Worm (Caenorhabditis elegans): ENCODE measurements around the gene nud-1.
A peak's percentile ranks its signal among the peaks of the same experiment; 100 is the strongest.
"Not testable (repeated sequence)": the region's sequence is repeated elsewhere in the genome, so short reads cannot be mapped to it uniquely, and the experiment has no call there.

Gene nud-1

ce11 chrIII:13341275-13341626, at the start of gene nud-1:
Gene nud-1 (plus strand): TSS chrIII:13341527.
- TF ChIP-seq ama-1 (optimal IDR thresholded peaks at IDR 0.05) (no peak), nhr-11 (tag; optimal IDR thresholded peaks at IDR 0.05) (no peak)

- peak in 1 of 2 experiments; percentile 37 for TF ChIP-seq lsy-2 (tag; optimal IDR thresholded peaks at IDR 0.05)
- TF ChIP-seq sma-3 (GFP tag; optimal IDR thresholded peaks at IDR 0.05): peak; percentile 8
Observed at ce11 chrIII:13292971-13293514, 48.3 kb upstream of the nud-1 start, which contains the start of gene set-25. Gene set-25 (minus strand): TSS chrIII:13293090.

ce11 chrIII:13296289-13296874, 44.9 kb upstream of the nud-1 start, which contains the start of gene npp-18:
Gene npp-18 (plus strand): TSS chrIII:13296853.
- peak; percentile 45 for TF ChIP-seq blmp-1 (tag; optimal IDR thresholded peaks at IDR 0.05; ENCODE audit: insufficient read depth)
- TF ChIP-seq sem-4 (tag; optimal IDR thresholded peaks at IDR 0.05): peak; percentile 38
- peak; percentile 56 for TF ChIP-seq sma-3 (GFP tag; optimal IDR thresholded peaks at IDR 0.05)
- TF ChIP-seq F13H6.1 (tag; optimal IDR thresholded peaks at IDR 0.05): peak; percentile 61
- TF ChIP-seq lin-13 (GFP tag; optimal IDR thresholded peaks at IDR 0.05): peak; percentile 74
- peak; percentile 51 for TF ChIP-seq C34F6.9 (tag; optimal IDR thresholded peaks at IDR 0.05)
- peak in 1 of 2 experiments; percentile 77 for TF ChIP-seq lsy-2 (tag; optimal IDR thresholded peaks at IDR 0.05)
- TF ChIP-seq snpc-4 (tag; optimal IDR thresholded peaks at IDR 0.05): peak; percentile 17
- peak; percentile 33 for TF ChIP-seq fos-1 (tag; optimal IDR thresholded peaks at IDR 0.05)
- peak; percentile 60 for TF ChIP-seq crh-2 (tag; optimal IDR thresholded peaks at IDR 0.05)
- peak; percentile 78 for TF ChIP-seq gmeb-1 (tag; optimal IDR thresholded peaks at IDR 0.05)
- peak; percentile 58 for TF ChIP-seq unc-55 (GFP tag; optimal IDR thresholded peaks at IDR 0.05)
- peak; percentile 63 for TF ChIP-seq sma-9 (GFP tag; optimal IDR thresholded peaks at IDR 0.05)
- TF ChIP-seq sma-9 (tag; optimal IDR thresholded peaks at IDR 0.05): not testable (repeated sequence)

ce11 chrIII:13298722-13299431, 42.5 kb upstream of the nud-1 start, which contains the start of gene pgm-2:
Gene pgm-2 (plus strand): TSS chrIII:13299378.
- no peak for TF ChIP-seq peb-1 (tag; optimal IDR thresholded peaks at IDR 0.05)
- TF ChIP-seq dmd-4 (tag; optimal IDR thresholded peaks at IDR 0.05): no peak
- no peak for TF ChIP-seq nhr-23 (tag; optimal IDR thresholded peaks at IDR 0.05)
- TF ChIP-seq nhr-25 (tag; optimal IDR thresholded peaks at IDR 0.05): peak; percentile 16
- peak; percentile 6 for TF ChIP-seq sma-3 (GFP tag; optimal IDR thresholded peaks at IDR 0.05)
- TF ChIP-seq ceh-16 (tag; optimal IDR thresholded peaks at IDR 0.05): peak; percentile 27
- TF ChIP-seq fos-1 (tag; optimal IDR thresholded peaks at IDR 0.05): peak; percentile 62

- TF ChIP-seq lin-39 (tag; optimal IDR thresholded peaks at IDR 0.05) (no peak), nhr-21 (tag; optimal IDR thresholded peaks at IDR 0.05) (no peak), skn-1 (tag; optimal IDR thresholded peaks at IDR 0.05) (no peak), gmeb-1 (tag; optimal IDR thresholded peaks at IDR 0.05) (no peak), ceh-82 (tag; optimal IDR thresholded peaks at IDR 0.05) (no peak), nhr-10 (tag; optimal IDR thresholded peaks at IDR 0.05) (no peak), ztf-4 (tag; optimal IDR thresholded peaks at IDR 0.05) (no peak), nhr-77 (tag; optimal IDR thresholded peaks at IDR 0.05) (no peak), mbf-1 (tag; optimal IDR thresholded peaks at IDR 0.05) (no peak), ceh-16 (tag; optimal IDR thresholded peaks at IDR 0.05) (no peak), lin-11 (tag; optimal IDR thresholded peaks at IDR 0.05) (no peak), lin-13 (GFP tag; optimal IDR thresholded peaks at IDR 0.05) (no peak), sma-3 (GFP tag; optimal IDR thresholded peaks at IDR 0.05) (no peak)
Observed at ce11 chrIII:13301983-13302382, 39.3 kb upstream of the nud-1 start.

- TF ChIP-seq sem-4 (tag; optimal IDR thresholded peaks at IDR 0.05) (no peak), mbf-1 (tag; optimal IDR thresholded peaks at IDR 0.05) (no peak), ZK546.5 (tag; optimal IDR thresholded peaks at IDR 0.05) (no peak), mab-5 (tag; optimal IDR thresholded peaks at IDR 0.05) (no peak), C34F6.9 (tag; optimal IDR thresholded peaks at IDR 0.05) (no peak), egl-27 (tag; optimal IDR thresholded peaks at IDR 0.05) (no peak)
Observed at ce11 chrIII:13302578-13302977, 38.7 kb upstream of the nud-1 start.

All from whole organism, L2 larva.